Fruit fly (Drosophila melanogaster) whole organism, embryonic: ENCODE results near the gene CG31855.
A peak's percentile ranks its signal among the peaks of the same experiment; 100 is the strongest.

Source experiments
- Atf-2 ChIP-seq: fragments of 200-800 bp; sonication (Bioruptor generic); optimal IDR thresholded peaks from 2 replicates; lab custom pipeline; 2016; ENCODE audit warnings: missing biosample characterization, missing genetic modification characterization
- Atf6 ChIP-seq: fragments of 200-800 bp; sonication (Bioruptor generic); IDR thresholded peaks from 2 replicates; pipeline ENCODE4 v1.3.6; 2022; ENCODE audit warnings: missing biosample characterization, missing genetic modification characterization
- CG1024 ChIP-seq: fragments of 200-800 bp; sonication (Bioruptor generic); IDR thresholded peaks from 2 replicates; pipeline ENCODE4 v1.3.6; 2022; ENCODE audit warnings: missing biosample characterization, missing genetic modification characterization
- CG10321 ChIP-seq: fragments of 200-800 bp; sonication (Bioruptor generic); IDR thresholded peaks from 2 replicates; pipeline ENCODE4 v1.3.6; 2022; ENCODE audit warnings: missing biosample characterization, missing genetic modification characterization
- CG11398 ChIP-seq: fragments of 200-800 bp; sonication (Bioruptor generic); optimal IDR thresholded peaks from 2 replicates; lab custom pipeline; 2016; ENCODE audit warnings: missing biosample characterization, missing genetic modification characterization
- CG11695 ChIP-seq: fragments of 200-800 bp; sonication (Bioruptor generic); IDR thresholded peaks from 3 replicates; pipeline ENCODE4 v1.3.6; 2022; ENCODE audit warnings: missing biosample characterization, missing genetic modification characterization
- CG12942 ChIP-seq: fragments of 200-800 bp; sonication (Bioruptor generic); optimal IDR thresholded peaks from 3 replicates; lab custom pipeline; 2016; ENCODE audit warnings: missing biosample characterization, missing genetic modification characterization
- CG13424 ChIP-seq: fragments of 200-800 bp; sonication (Bioruptor generic); optimal IDR thresholded peaks from 2 replicates; lab custom pipeline; 2019; ENCODE audit warnings: missing biosample characterization, mild to moderate bottlenecking, missing genetic modification characterization, moderate library complexity
- CG15696 ChIP-seq: fragments of 200-800 bp; sonication (Bioruptor generic); optimal IDR thresholded peaks from 2 replicates; lab custom pipeline; 2019; ENCODE audit warnings: missing biosample characterization, mild to moderate bottlenecking, missing genetic modification characterization, moderate library complexity
- CG17802 ChIP-seq: fragments of 200-800 bp; sonication (Bioruptor generic); optimal IDR thresholded peaks from 2 replicates; lab custom pipeline; 2018; ENCODE audit warnings: missing biosample characterization, mild to moderate bottlenecking, missing genetic modification characterization, moderate library complexity
- CG2202 ChIP-seq: fragments of 200-800 bp; sonication (Bioruptor generic); optimal IDR thresholded peaks from 2 replicates; lab custom pipeline; 2018; ENCODE audit warnings: missing biosample characterization, mild to moderate bottlenecking, missing genetic modification characterization
- CG31388 ChIP-seq: fragments of 200-800 bp; sonication (Bioruptor generic); optimal IDR thresholded peaks from 2 replicates; lab custom pipeline; 2016; ENCODE audit warnings: missing biosample characterization, missing genetic modification characterization
- CG6175 ChIP-seq: fragments of 200-800 bp; sonication (Bioruptor generic); IDR thresholded peaks from 3 replicates; pipeline ENCODE4 v1.3.6; 2022; ENCODE audit warnings: missing biosample characterization, missing genetic modification characterization
- CG7271 ChIP-seq: fragments of 200-800 bp; sonication (Bioruptor generic); optimal IDR thresholded peaks from 2 replicates; lab custom pipeline; 2018; ENCODE audit warnings: missing biosample characterization, mild to moderate bottlenecking, missing genetic modification characterization, moderate library complexity
- CG7963 ChIP-seq: fragments of 200-800 bp; sonication (Bioruptor generic); IDR thresholded peaks from 3 replicates; pipeline ENCODE4 v1.3.6; 2022; ENCODE audit warnings: missing biosample characterization, missing genetic modification characterization; ENCODE audit not compliant: partially characterized antibody
- CG9437 ChIP-seq: fragments of 200-800 bp; sonication (Bioruptor generic); optimal IDR thresholded peaks from 2 replicates; lab custom pipeline; 2018; ENCODE audit warnings: missing biosample characterization, mild to moderate bottlenecking, missing genetic modification characterization
- CTCF ChIP-seq: fragments of 200-800 bp; sonication (Bioruptor generic); optimal IDR thresholded peaks from 2 replicates; lab custom pipeline; 2017; ENCODE audit warnings: missing biosample characterization, mild to moderate bottlenecking, missing genetic modification characterization, moderate library complexity
- Dip2 ChIP-seq: fragments of 200-800 bp; sonication (Bioruptor generic); IDR thresholded peaks from 2 replicates; pipeline ENCODE4 v1.3.6; 2022; ENCODE audit warnings: missing biosample characterization, missing genetic modification characterization
- Ets97D ChIP-seq: fragments of 200-800 bp; sonication (Bioruptor generic); optimal IDR thresholded peaks from 3 replicates; lab custom pipeline; 2016; ENCODE audit warnings: missing biosample characterization, missing genetic modification characterization
- HmgD ChIP-seq: fragments of 200-800 bp; sonication (Bioruptor generic); optimal IDR thresholded peaks from 3 replicates; lab custom pipeline; 2016; ENCODE audit warnings: missing biosample characterization, missing genetic modification characterization
- Meics ChIP-seq: fragments of 200-800 bp; sonication (Bioruptor generic); optimal IDR thresholded peaks from 2 replicates; lab custom pipeline; 2017; ENCODE audit warnings: missing biosample characterization, mild to moderate bottlenecking, missing genetic modification characterization
- TFAM ChIP-seq: fragments of 200-800 bp; sonication (Bioruptor generic); optimal IDR thresholded peaks from 2 replicates; lab custom pipeline; 2017; ENCODE audit warnings: missing biosample characterization, missing genetic modification characterization, inconsistent platforms
- Trl ChIP-seq, 3 experiments: fragments of >200 bp in 2 of 3; fragments of 200-800 bp in 1 of 3; sonication (Bioruptor generic) in 1 of 3; optimal IDR thresholded peaks; 2 replicates in 1 of 3; 3 replicates in 2 of 3; lab custom pipeline; 2016 to 2017; ENCODE audit warnings: missing biosample characterization in 1 of 3, missing genetic modification characterization in 1 of 3
- Xbp1 ChIP-seq: fragments of 200-800 bp; sonication (Bioruptor generic); optimal IDR thresholded peaks from 3 replicates; lab custom pipeline; 2016; ENCODE audit warnings: missing biosample characterization, mild to moderate bottlenecking, missing genetic modification characterization
- abd-A ChIP-seq: fragments of 200-800 bp; sonication (Bioruptor generic); optimal IDR thresholded peaks from 3 replicates; lab custom pipeline; 2019; ENCODE audit warnings: missing biosample characterization, mild to moderate bottlenecking, missing genetic modification characterization, moderate library complexity
- cad ChIP-seq: fragments of >200 bp; optimal IDR thresholded peaks from 2 replicates; lab custom pipeline; 2017; ENCODE audit warnings: missing biosample characterization, missing genetic modification characterization
- cg ChIP-seq: fragments of 200-800 bp; sonication (Bioruptor generic); optimal IDR thresholded peaks from 3 replicates; lab custom pipeline; 2019; ENCODE audit warnings: missing biosample characterization, mild to moderate bottlenecking, missing genetic modification characterization, moderate library complexity
- crc ChIP-seq: fragments of 200-800 bp; sonication (Bioruptor generic); optimal IDR thresholded peaks from 2 replicates; lab custom pipeline; 2016; ENCODE audit warnings: missing biosample characterization, missing genetic modification characterization
- crp ChIP-seq, 2 experiments: fragments of 200-800 bp; sonication (Bioruptor generic); optimal IDR thresholded peaks; 2 replicates in 1 of 2; 3 replicates in 1 of 2; lab custom pipeline; 2017; ENCODE audit warnings: missing biosample characterization in 2 of 2, missing genetic modification characterization in 2 of 2, mild to moderate bottlenecking in 1 of 2, moderate library complexity in 1 of 2
- gfzf ChIP-seq: fragments of 200-800 bp; sonication (Bioruptor generic); optimal IDR thresholded peaks from 2 replicates; lab custom pipeline; 2016; ENCODE audit warnings: missing biosample characterization, mild to moderate bottlenecking, missing genetic modification characterization, moderate library complexity
- nmo ChIP-seq: fragments of 200-800 bp; sonication (Bioruptor generic); optimal IDR thresholded peaks from 2 replicates; lab custom pipeline; 2018; ENCODE audit warnings: missing biosample characterization, mild to moderate bottlenecking, missing genetic modification characterization, moderate library complexity
- org-1 ChIP-seq: fragments of 200-800 bp; sonication (Bioruptor generic); optimal IDR thresholded peaks from 2 replicates; lab custom pipeline; 2017; ENCODE audit warnings: missing biosample characterization, missing genetic modification characterization
- ranshi ChIP-seq: fragments of 200-800 bp; sonication (Bioruptor generic); IDR thresholded peaks from 2 replicates; pipeline ENCODE4 v1.3.6; 2022; ENCODE audit warnings: missing biosample characterization, missing genetic modification characterization
- repo ChIP-seq: fragments of 200-800 bp; sonication (Bioruptor generic); optimal IDR thresholded peaks from 2 replicates; lab custom pipeline; 2016; ENCODE audit warnings: missing biosample characterization, missing genetic modification characterization
- scrt ChIP-seq: fragments of 200-800 bp; sonication (Bioruptor generic); optimal IDR thresholded peaks from 2 replicates; lab custom pipeline; 2018; ENCODE audit warnings: missing biosample characterization, mild to moderate bottlenecking, missing genetic modification characterization, moderate library complexity
- sna ChIP-seq: fragments of 200-800 bp; sonication (Bioruptor generic); IDR thresholded peaks from 2 replicates; pipeline ENCODE4 v1.3.6; 2022; ENCODE audit warnings: missing biosample characterization, missing genetic modification characterization; ENCODE audit not compliant: partially characterized antibody
- wek ChIP-seq: fragments of 200-800 bp; sonication (Bioruptor generic); optimal IDR thresholded peaks from 3 replicates; lab custom pipeline; 2018; ENCODE audit warnings: missing biosample characterization, mild to moderate bottlenecking, missing genetic modification characterization, moderate library complexity
- zf30C ChIP-seq: fragments of 200-800 bp; sonication (Bioruptor generic); optimal IDR thresholded peaks from 3 replicates; lab custom pipeline; 2018; ENCODE audit warnings: missing biosample characterization, mild to moderate bottlenecking, missing genetic modification characterization

The CG31855 gene

dm6 chr2L:13368940-13369339 lies at the start of gene CG31855 (continued):
- peak; percentile 83 for TF ChIP-seq Meics (GFP tag; lab: Kevin White, UChicago)
- TF ChIP-seq CG11695 (GFP tag; lab: Robert Waterston, UW) = peak; percentile 70
- TF ChIP-seq Atf-2 = peak; percentile 54
- TF ChIP-seq nmo = peak; percentile 62
- peak; percentile 33 for TF ChIP-seq CG7271 (tag; lab: Kevin White, UChicago)
- no peak for TF ChIP-seq Dip2 (GFP tag; lab: Robert Waterston, UW)
- no peak for TF ChIP-seq HmgD
- peak; percentile 64 for TF ChIP-seq CG15696 (tag; lab: Kevin White, UChicago)
- peak; percentile 68 for TF ChIP-seq CG9437 (GFP tag; lab: Kevin White, UChicago)
- peak; percentile 53 for TF ChIP-seq CG2202 (tag; lab: Kevin White, UChicago)
- TF ChIP-seq org-1 (GFP tag; lab: Kevin White, UChicago) = peak; percentile 43
- peak; percentile 66 for TF ChIP-seq scrt (GFP tag; lab: Kevin White, UChicago)
- TF ChIP-seq Xbp1 (GFP tag; lab: Kevin White, UChicago) = peak; percentile 90
- TF ChIP-seq cad (GFP tag; lab: Kevin White, UChicago) = no peak
- TF ChIP-seq CG7963 (GFP tag; lab: Robert Waterston, UW) = no peak
- TF ChIP-seq CG11398 (GFP tag; lab: Kevin White, UChicago) = no peak
- peak; percentile 67 for TF ChIP-seq CG31388 (GFP tag; lab: Kevin White, UChicago)
- TF ChIP-seq crc (GFP tag; lab: Kevin White, UChicago) = peak; percentile 16
- peak; percentile 69; the same call in 1 of the 2 replicates for TF ChIP-seq CG1024 (GFP tag; lab: Robert Waterston, UW)
- TF ChIP-seq gfzf = peak; percentile 22
- 0 out of 3 replicates have a peak, but pooled peaks have one; percentile 30 for TF ChIP-seq CG6175
- no peak for TF ChIP-seq repo (GFP tag; lab: Kevin White, UChicago)
- TF ChIP-seq wek (GFP tag; lab: Kevin White, UChicago) = peak; percentile 22
- no peak for TF ChIP-seq TFAM (GFP tag; lab: Kevin White, UChicago)
- TF ChIP-seq Ets97D (GFP tag; lab: Kevin White, UChicago) = peak; percentile 72
- TF ChIP-seq CG13424 = peak; percentile 69
- 0 out of 2 replicates have a peak, but pooled peaks have one; percentile 21 for TF ChIP-seq CG10321 (GFP tag; lab: Robert Waterston, UW)
- peak; percentile 42 for TF ChIP-seq CG17802 (tag; lab: Kevin White, UChicago)
- peak; percentile 82 for TF ChIP-seq CG12942 (GFP tag; lab: Kevin White, UChicago)
- TF ChIP-seq Atf6 (GFP tag; lab: Robert Waterston, UW) = peak; percentile 89

dm6 chr2L:13325823-13326222 lies 43.2 kb upstream of the CG31855 start:
- no peak for TF ChIP-seq zf30C (GFP tag; lab: Kevin White, UChicago)
- peak; percentile 85 for TF ChIP-seq CTCF (GFP tag; lab: Kevin White, UChicago)

dm6 chr2L:13331021-13331420 lies 38.0 kb upstream of the CG31855 start, which contains the start of gene hbt:
hbt (minus strand) TSS chr2L:13331121.
- TF ChIP-seq ranshi (GFP tag; lab: Robert Waterston, UW) (no peak), Trl (optimal IDR thresholded peaks at IDR 0.05; lab: Kevin White, UChicago) (peak; percentile 24 to 54), Trl (GFP tag; optimal IDR thresholded peaks at IDR 0.05; lab: Kevin White, UChicago) (no peak), crp (GFP tag; optimal IDR thresholded peaks at IDR 0.05; lab: Kevin White, UChicago) (peak in 1 of 2 experiments; percentile 29), abd-A (peak; percentile 27), cg (GFP tag; lab: Kevin White, UChicago) (peak; percentile 46), sna (peak; percentile 26; the same call in 1 of the 2 replicates)
- TF ChIP-seq, all 482 proteins: peak for 5
